Fruit fly (Drosophila melanogaster) S2 (cell line): Measurements from ENCODE around the gene PCNA2.

Experiments
- CG8478 ChIP-seq: fragments of >200 bp; optimal IDR thresholded peaks from 2 replicates; lab custom pipeline; 2018
- CTCF ChIP-seq, 2 experiments: fragments of >200 bp; optimal IDR thresholded peaks; 2 replicates each; lab custom pipeline; 2018

DNA sequence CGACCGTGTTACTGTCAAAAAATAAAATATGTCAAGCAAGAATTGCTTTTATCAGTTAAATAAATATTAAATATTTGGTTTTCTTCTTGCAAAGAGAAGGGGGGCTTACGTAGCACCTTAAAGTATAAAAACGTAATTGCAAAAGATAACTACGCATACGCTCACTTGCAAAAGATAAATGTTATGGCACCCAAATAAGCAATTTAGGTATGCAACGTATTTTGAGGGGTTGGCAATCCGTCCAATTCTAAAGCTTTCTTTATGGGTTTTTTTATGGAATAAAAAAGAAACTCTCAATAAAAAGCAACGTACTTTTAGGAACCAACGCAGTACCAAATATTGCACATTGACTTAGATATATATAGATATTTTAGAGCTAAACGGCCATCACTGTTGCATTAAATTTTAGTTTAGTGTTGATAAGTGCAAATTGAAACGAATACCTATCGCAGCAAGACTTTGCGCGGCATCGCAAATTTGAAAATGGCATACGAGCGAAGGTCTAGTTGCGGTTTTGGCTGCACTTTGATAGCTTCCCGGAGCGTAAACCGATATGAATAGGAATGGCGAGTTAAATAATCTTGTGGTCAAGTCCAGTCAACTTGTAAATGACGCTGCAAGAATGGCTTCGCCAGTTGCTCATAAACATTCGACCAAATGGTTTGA is 18.4 kb downstream of the PCNA2 start, which contains the start of gene CG13077:
- no peak for TF ChIP-seq CTCF (optimal IDR thresholded peaks at IDR 0.05; lab: Kevin White, UChicago)
- TF ChIP-seq CG8478 (lab: Kevin White, UChicago), result no peak
